Worm (Caenorhabditis elegans): ENCODE data around the gene T20D4.15.

- TF ChIP-seq W03F9.2 (tag; optimal IDR thresholded peaks at IDR 0.05) = no peak
- no peak for TF ChIP-seq him-1 (tag; optimal IDR thresholded peaks at IDR 0.05)
Observed at ce11 chrV:3409498-3409897, 15.0 kb upstream of the T20D4.15 start.
